Worm (Caenorhabditis elegans): Measurements from ENCODE around the gene srd-3.

DNA sequence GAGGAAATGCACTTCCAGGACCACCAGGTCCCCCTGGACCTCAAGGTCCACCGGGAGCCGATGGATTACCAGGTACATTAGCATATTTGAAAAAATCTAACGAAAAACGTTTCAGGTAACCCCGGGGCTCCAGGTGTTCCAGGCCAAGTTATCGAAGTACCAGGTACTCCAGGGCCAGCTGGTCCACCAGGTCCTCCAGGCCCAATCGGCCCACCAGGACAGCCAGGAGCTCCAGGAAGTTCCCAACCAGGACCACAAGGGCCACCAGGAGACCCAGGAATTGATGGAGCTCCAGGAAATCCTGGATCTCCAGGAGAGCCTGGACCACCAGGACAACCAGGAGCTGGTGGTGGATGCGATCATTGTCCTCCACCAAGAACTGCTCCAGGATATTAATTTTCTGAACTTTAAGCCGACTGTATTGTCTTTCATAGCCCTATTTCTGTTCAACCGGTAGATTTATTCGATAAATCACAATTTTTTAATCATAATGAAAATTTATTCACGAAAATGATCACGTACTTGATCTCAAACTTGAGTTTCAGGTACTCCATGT is 23.4 kb downstream of the srd-3 start:
- TF ChIP-seq ets-7 (tag; optimal IDR thresholded peaks at IDR 0.05) (no peak), hmg-4 (GFP tag; optimal IDR thresholded peaks at IDR 0.05) (no peak), ama-1 (optimal IDR thresholded peaks at IDR 0.05) (no peak), ceh-13 (GFP tag; optimal IDR thresholded peaks at IDR 0.05) (no peak), tbx-37 (GFP tag; conservative IDR thresholded peaks at IDR 0.05) (no peak), B0310.2 (tag; optimal IDR thresholded peaks at IDR 0.05) (no peak), flt-1 (GFP tag; IDR thresholded peaks at IDR 0.05) (no peak), sea-1 (GFP tag; conservative IDR thresholded peaks at IDR 0.05) (no peak), aly-1 (tag; optimal IDR thresholded peaks at IDR 0.05) (no peak), tra-4 (tag; optimal IDR thresholded peaks at IDR 0.05) (no peak)
